Fruit fly (Drosophila melanogaster) whole organism, prepupa: ENCODE measurements around the gene CG7945.

Experiments used
- CG11294 ChIP-seq: fragments of 200-800 bp; sonication (Bioruptor generic); IDR thresholded peaks from 2 replicates; pipeline ENCODE4 v1.3.6; 2022; ENCODE audit warnings: missing biosample characterization, missing genetic modification characterization
- fd59A ChIP-seq: fragments of 200-800 bp; sonication (Bioruptor generic); optimal IDR thresholded peaks from 2 replicates; lab custom pipeline; 2017; ENCODE audit warnings: missing biosample characterization, mild to moderate bottlenecking, missing genetic modification characterization, missing genetic modification reagents

DNA sequence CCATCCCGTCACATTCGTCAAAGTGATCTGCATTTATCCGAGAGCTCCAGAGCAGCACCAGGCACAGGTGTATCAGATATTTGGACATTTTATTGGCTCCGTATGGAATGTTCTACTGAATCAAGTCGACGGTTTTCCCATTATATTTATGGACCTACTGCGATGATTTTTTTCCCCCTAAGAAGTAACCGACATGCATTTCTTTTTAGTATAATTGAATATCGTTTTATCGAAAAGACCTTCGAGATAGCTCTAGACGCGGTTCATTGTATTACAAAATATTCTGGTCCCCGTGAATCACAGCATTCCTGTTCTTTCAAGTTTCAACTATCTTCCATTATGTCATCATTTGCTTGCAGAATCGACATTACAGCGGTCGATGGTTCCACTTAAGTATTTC is 5.2 kb upstream of the CG7945 start, which contains the start of gene obst-H:
- TF ChIP-seq CG11294: no peak
- no peak for TF ChIP-seq fd59A
